Worm (Caenorhabditis elegans) whole organism, young adult: ENCODE results near the gene C05E11.6.

Experiments used
- K12H6.12 ChIP-seq: fragments of 200-800 bp; sonication (Bioruptor generic); optimal IDR thresholded peaks from 2 replicates; lab custom pipeline; 2018; ENCODE audit warnings: mild to moderate bottlenecking, missing genetic modification characterization, missing compliant biosample characterization
- ama-1 ChIP-seq, 3 experiments: fragments of 150-350 bp in 1 of 3; sonication (generic microtip) in 2 of 3; optimal IDR thresholded peaks; 2 replicates each; lab custom pipeline; 2014 to 2018; ENCODE audit warnings: missing biosample characterization in 2 of 3, missing genetic modification characterization in 2 of 3, missing genetic modification reagents in 2 of 3
- chd-7 ChIP-seq: sonication (generic microtip); optimal IDR thresholded peaks from 2 replicates; lab custom pipeline; 2016; ENCODE audit warnings: mild to moderate bottlenecking, missing genetic modification characterization, moderate library complexity, missing compliant biosample characterization
- ekl-4 ChIP-seq: fragments of 200-800 bp; sonication (Bioruptor generic); IDR thresholded peaks from 2 replicates; pipeline ENCODE4 v1.3.6; 2022; ENCODE audit warnings: missing genetic modification reagents, missing genetic modification characterization, missing compliant biosample characterization
- gei-17 ChIP-seq: fragments of 200-800 bp; sonication (Bioruptor generic); optimal IDR thresholded peaks from 2 replicates; lab custom pipeline; 2018; ENCODE audit warnings: mild to moderate bottlenecking, missing genetic modification characterization, missing compliant biosample characterization
- lin-26 ChIP-seq: fragments of 200-800 bp; sonication (Bioruptor generic); IDR thresholded peaks from 2 replicates; pipeline ENCODE4 v1.3.6; 2022; ENCODE audit warnings: missing genetic modification reagents, missing genetic modification characterization, missing compliant biosample characterization
- madf-3 ChIP-seq: fragments of 200-800 bp; sonication (Bioruptor generic); IDR thresholded peaks from 2 replicates; pipeline ENCODE4 v1.3.6; 2022; ENCODE audit warnings: missing genetic modification reagents, missing genetic modification characterization, missing compliant biosample characterization
- nfya-1 ChIP-seq: sonication (generic microtip); optimal IDR thresholded peaks from 2 replicates; lab custom pipeline; 2017; ENCODE audit warnings: antibody characterized with exemption, missing compliant biosample characterization, missing genetic modification characterization, borderline replicate concordance; ENCODE audit not compliant: insufficient read depth
- nfya-2 ChIP-seq: fragments of 200-800 bp; sonication (Bioruptor generic); IDR thresholded peaks from 2 replicates; pipeline ENCODE4 v1.3.6; 2022; ENCODE audit warnings: missing genetic modification reagents, missing genetic modification characterization, missing compliant biosample characterization
- repo-1 ChIP-seq: sonication (generic microtip); optimal IDR thresholded peaks from 2 replicates; lab custom pipeline; 2017; ENCODE audit warnings: mild to moderate bottlenecking, missing genetic modification characterization, missing compliant biosample characterization
- sea-2 ChIP-seq: fragments of 200-800 bp; sonication (Bioruptor generic); IDR thresholded peaks from 2 replicates; pipeline ENCODE4 v1.3.6; 2022; ENCODE audit warnings: missing genetic modification characterization, missing compliant biosample characterization
- snpc-4 ChIP-seq, 5 experiments: fragments of 150-350 bp in 1 of 5; sonication (generic microtip) in 4 of 5; optimal IDR thresholded peaks; 2 replicates each; lab custom pipeline; 2014 to 2018; ENCODE audit warnings: missing genetic modification characterization in 5 of 5, missing biosample characterization in 3 of 5, antibody characterized with exemption in 2 of 5, mild to moderate bottlenecking in 2 of 5, missing compliant biosample characterization in 2 of 5, missing genotype in 2 of 5, moderate library complexity in 2 of 5, missing genetic modification reagents in 1 of 5

ce11 chrX:4532160-4532741 lies 29.7 kb upstream of the C05E11.6 start, which contains the start of gene nhr-35:
- TF ChIP-seq nfya-1 (tag; lab: Kevin White, UChicago) (no peak), K12H6.12 (peak; percentile 29), chd-7 (tag; lab: Kevin White, UChicago) (peak; percentile 70), repo-1 (tag; lab: Kevin White, UChicago) (peak; percentile 63), lin-26 (GFP tag; lab: Robert Waterston, UW) (no peak), sea-2 (GFP tag; lab: Robert Waterston, UW) (no peak), ama-1 (optimal IDR thresholded peaks at IDR 0.05; lab: Kevin White, UChicago) (no peak), ama-1 (GFP tag; optimal IDR thresholded peaks at IDR 0.05; lab: Kevin White, UChicago) (no peak), gei-17 (GFP tag; lab: Kevin White, UChicago) (peak; percentile 33), ekl-4 (GFP tag; lab: Robert Waterston, UW) (0 out of 2 replicates have a peak, but pooled peaks have one; percentile 30), nfya-2 (no peak), snpc-4 (GFP tag; optimal IDR thresholded peaks at IDR 0.05; lab: Kevin White, UChicago) (no peak), snpc-4 (tag; optimal IDR thresholded peaks at IDR 0.05; lab: Kevin White, UChicago) (peak in 3 of 4 experiments; percentile 33 to 46 (median 44)), madf-3 (GFP tag; lab: Robert Waterston, UW) (no peak)
